Worm (Caenorhabditis elegans) whole organism, late embryonic: Measurements from ENCODE around the gene rbm-17.

ENCODE experiments used
- K02D7.2 ChIP-seq: sonication (generic microtip); optimal IDR thresholded peaks from 2 replicates; lab custom pipeline; 2017; ENCODE audit warnings: mild to moderate bottlenecking, missing genetic modification characterization, missing compliant biosample characterization
- dmd-4 ChIP-seq: sonication (generic microtip); optimal IDR thresholded peaks from 2 replicates; lab custom pipeline; 2016; ENCODE audit warnings: borderline replicate concordance, missing genetic modification characterization, missing compliant biosample characterization
- eyg-1 ChIP-seq: sonication (generic microtip); optimal IDR thresholded peaks from 2 replicates; lab custom pipeline; 2016; ENCODE audit warnings: missing genotype, missing genetic modification characterization, missing compliant biosample characterization
- fkh-10 ChIP-seq: fragments of 150-350 bp; optimal IDR thresholded peaks from 2 replicates; lab custom pipeline; 2014; ENCODE audit warnings: missing biosample characterization, missing genetic modification reagents, missing genetic modification characterization
- hlh-15 ChIP-seq: sonication (generic microtip); optimal IDR thresholded peaks from 2 replicates; lab custom pipeline; 2016; ENCODE audit warnings: missing genetic modification characterization, missing compliant biosample characterization
- mec-3 ChIP-seq: sonication (generic microtip); optimal IDR thresholded peaks from 2 replicates; lab custom pipeline; 2016; ENCODE audit warnings: borderline replicate concordance, missing genetic modification characterization, missing compliant biosample characterization
- nhr-11 ChIP-seq: fragments of 150-350 bp; optimal IDR thresholded peaks from 2 replicates; lab custom pipeline; 2014; ENCODE audit warnings: missing biosample characterization, missing genetic modification characterization
- tbx-2 ChIP-seq: sonication (generic microtip); optimal IDR thresholded peaks from 2 replicates; lab custom pipeline; 2016; ENCODE audit warnings: missing genetic modification characterization, missing compliant biosample characterization

DNA sequence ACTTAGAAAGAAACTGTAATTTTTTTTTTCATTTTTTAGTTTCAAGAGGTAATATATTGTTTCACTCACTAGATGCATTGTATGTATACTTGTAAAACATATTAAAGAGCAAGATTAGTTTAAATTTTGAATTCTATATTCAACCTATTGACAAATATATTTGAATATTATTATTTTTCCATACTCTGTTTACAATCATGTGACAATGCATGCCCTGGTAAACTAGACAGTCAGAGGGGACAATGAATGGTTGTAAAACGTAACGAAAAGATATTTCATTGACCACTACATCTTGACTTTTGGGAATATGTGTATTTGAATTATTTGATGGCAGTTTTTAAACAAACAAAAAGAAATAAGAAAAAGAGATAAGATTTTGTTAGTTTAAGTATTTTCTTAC is 15.8 kb upstream of the rbm-17 start:
- TF ChIP-seq mec-3 (tag; lab: Kevin White, UChicago) (no peak), nhr-11 (tag; lab: Kevin White, UChicago) (no peak), tbx-2 (tag; lab: Kevin White, UChicago) (no peak), dmd-4 (tag; lab: Kevin White, UChicago) (no peak), fkh-10 (GFP tag; lab: Kevin White, UChicago) (no peak), K02D7.2 (no peak), hlh-15 (no peak), eyg-1 (tag; lab: Kevin White, UChicago) (no peak)
